Worm (Caenorhabditis elegans): ENCODE data around the gene C33A11.2.

Gene C33A11.2

DNA sequence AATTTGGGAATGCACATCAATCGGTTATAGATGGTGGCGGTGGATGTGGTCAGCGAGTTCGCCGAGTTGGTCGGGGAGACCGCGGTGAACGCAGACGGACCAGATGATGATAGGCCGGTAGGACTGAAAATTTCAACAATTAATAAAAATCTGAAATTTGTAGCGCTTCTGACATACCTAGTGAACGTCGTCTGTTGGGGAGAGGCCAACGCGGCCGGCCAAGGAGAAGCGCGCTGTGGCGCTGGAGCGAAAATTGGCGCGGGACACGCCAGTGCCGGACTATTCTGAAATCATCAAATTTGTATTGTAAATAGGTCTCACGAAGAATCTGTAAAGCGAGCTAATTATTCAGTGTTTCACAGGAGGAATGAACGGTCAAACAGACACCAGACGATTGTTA lies 7.0 kb downstream of the C33A11.2 start:
- no peak for TF ChIP-seq athp-1 (tag; optimal IDR thresholded peaks at IDR 0.05)
- TF ChIP-seq lag-1 (GFP tag; IDR thresholded peaks at IDR 0.05), result no peak
- TF ChIP-seq somi-1 (GFP tag; optimal IDR thresholded peaks at IDR 0.05), result no peak
- peak; percentile 71 for TF ChIP-seq zfh-2 (GFP tag; conservative IDR thresholded peaks at IDR 0.05)
- TF ChIP-seq pbrm-1 (GFP tag; IDR thresholded peaks at IDR 0.05), result no peak
- no peak for TF ChIP-seq D2030.7 (GFP tag; IDR thresholded peaks at IDR 0.05)

DNA sequence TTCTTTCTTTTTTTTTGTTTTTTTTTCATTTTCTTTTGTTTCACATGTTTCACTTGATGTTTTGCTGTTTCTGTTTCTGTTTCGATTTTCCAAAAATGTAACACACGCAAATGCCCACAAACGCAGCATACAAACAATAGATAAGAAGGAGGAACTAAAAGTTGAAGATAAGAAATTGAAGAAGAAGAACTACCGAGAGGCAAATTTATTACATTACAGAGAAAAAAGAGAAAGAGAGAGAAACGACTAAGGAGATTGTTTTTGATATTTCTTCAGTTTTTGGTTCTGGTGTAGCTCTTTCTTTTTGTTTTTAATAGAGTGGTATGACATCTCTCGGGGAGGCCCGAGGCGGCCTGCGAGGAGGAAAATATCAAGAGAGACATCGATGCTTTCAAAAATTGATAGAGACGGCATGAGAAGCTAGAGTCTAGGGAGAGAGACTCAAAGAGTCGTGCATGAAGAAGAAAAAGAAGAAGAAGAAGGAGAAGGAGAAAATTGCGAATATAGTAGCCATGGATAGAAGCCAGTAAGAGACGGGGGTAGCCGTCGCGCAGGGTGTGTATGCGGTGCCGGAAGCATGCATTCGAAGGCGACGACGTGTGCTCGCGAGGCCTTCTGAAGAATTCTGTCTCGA lies 7.7 kb downstream of the C33A11.2 start:
- TF ChIP-seq pha-4 (tag; optimal IDR thresholded peaks at IDR 0.05) (no peak), fkh-3 (tag; optimal IDR thresholded peaks at IDR 0.05) (no peak), Y56A3A.18 (GFP tag; IDR thresholded peaks at IDR 0.05) (no peak), nhr-179 (tag; optimal IDR thresholded peaks at IDR 0.05) (no peak), efl-1 (GFP tag; optimal IDR thresholded peaks at IDR 0.05) (no peak), nfyb-1 (GFP tag; IDR thresholded peaks at IDR 0.05) (no peak), egl-44 (GFP tag; IDR thresholded peaks at IDR 0.05) (no peak), B0336.3 (GFP tag; IDR thresholded peaks at IDR 0.05) (no peak), repo-1 (tag; optimal IDR thresholded peaks at IDR 0.05) (no peak), F23B12.7 (tag; optimal IDR thresholded peaks at IDR 0.05; ENCODE audit: insufficient read depth) (peak; percentile 11), lin-40 (tag; optimal IDR thresholded peaks at IDR 0.05) (peak; percentile 21), B0019.2 (GFP tag; conservative IDR thresholded peaks at IDR 0.05) (no peak), somi-1 (GFP tag; optimal IDR thresholded peaks at IDR 0.05) (peak; percentile 9), Y53G8AR.9 (GFP tag; conservative IDR thresholded peaks at IDR 0.05) (no peak), Y95B8A.8 (GFP tag; IDR thresholded peaks at IDR 0.05) (no peak), lin-35 (GFP tag; optimal IDR thresholded peaks at IDR 0.05) (peak in 1 of 3 experiments; percentile 19), nhr-90 (tag; optimal IDR thresholded peaks at IDR 0.05) (no peak), nhr-80 (tag; optimal IDR thresholded peaks at IDR 0.05) (peak; percentile 65), B0035.1 (tag; optimal IDR thresholded peaks at IDR 0.05) (no peak), rpc-1 (optimal IDR thresholded peaks at IDR 0.05) (no peak), rpc-1 (tag; optimal IDR thresholded peaks at IDR 0.05) (no peak), mcd-1 (GFP tag; IDR thresholded peaks at IDR 0.05) (no peak), zfh-2 (GFP tag; conservative IDR thresholded peaks at IDR 0.05) (peak; percentile 87), D2030.7 (GFP tag; IDR thresholded peaks at IDR 0.05) (no peak), cebp-1 (GFP tag; IDR thresholded peaks at IDR 0.05) (no peak), cebp-1 (tag; optimal IDR thresholded peaks at IDR 0.05) (peak; percentile 26), Y79H2A.3 (GFP tag; conservative IDR thresholded peaks at IDR 0.05) (no peak), attf-3 (GFP tag; conservative IDR thresholded peaks at IDR 0.05) (no peak), ets-4 (GFP tag; optimal IDR thresholded peaks at IDR 0.05) (no peak), chd-7 (tag; optimal IDR thresholded peaks at IDR 0.05) (no peak), ama-1 (optimal IDR thresholded peaks at IDR 0.05) (no peak), ama-1 (GFP tag; optimal IDR thresholded peaks at IDR 0.05) (no peak), F22D6.2 (tag; optimal IDR thresholded peaks at IDR 0.05) (no peak), aptf-3 (GFP tag; IDR thresholded peaks at IDR 0.05) (no peak), athp-1 (tag; optimal IDR thresholded peaks at IDR 0.05) (no peak), hrde-1 (tag; optimal IDR thresholded peaks at IDR 0.05; ENCODE audit: borderline replicate concordance) (no peak), ceh-79 (tag; optimal IDR thresholded peaks at IDR 0.05) (no peak), attf-5 (GFP tag; optimal IDR thresholded peaks at IDR 0.05) (no peak), aptf-2 (GFP tag; conservative IDR thresholded peaks at IDR 0.05) (no peak), snpc-1.3 (tag; optimal IDR thresholded peaks at IDR 0.05; ENCODE audit: insufficient read depth) (no peak), F10E7.11 (tag; optimal IDR thresholded peaks at IDR 0.05) (no peak), K12H6.12 (tag; optimal IDR thresholded peaks at IDR 0.05) (peak; percentile 43), him-1 (tag; optimal IDR thresholded peaks at IDR 0.05) (no peak), lir-1 (GFP tag; conservative IDR thresholded peaks at IDR 0.05) (no peak), F55B11.4 (tag; optimal IDR thresholded peaks at IDR 0.05; ENCODE audit: borderline replicate concordance, insufficient read depth) (no peak)
